Worm (Caenorhabditis elegans) whole organism, L4 larva: ENCODE results near the gene nhr-272.

Experiments used
- D1046.2 ChIP-seq: fragments of 200-800 bp; sonication (Bioruptor generic); IDR thresholded peaks from 2 replicates; pipeline ENCODE4 v1.3.6; 2022; ENCODE audit warnings: missing genetic modification characterization, missing compliant biosample characterization
- F37D6.2 ChIP-seq: sonication (generic microtip); optimal IDR thresholded peaks from 2 replicates; lab custom pipeline; 2016; ENCODE audit warnings: mild to moderate bottlenecking, missing genetic modification characterization, missing compliant biosample characterization
- R02D3.7 ChIP-seq: fragments of 150-350 bp; sonication (generic microtip); optimal IDR thresholded peaks from 3 replicates; lab custom pipeline; 2014; ENCODE audit warnings: missing biosample characterization, missing genetic modification characterization
- T26A8.4 ChIP-seq: fragments of 200-800 bp; sonication (Bioruptor generic); IDR thresholded peaks from 2 replicates; pipeline ENCODE4 v1.3.6; 2022; ENCODE audit warnings: missing genetic modification characterization, missing compliant biosample characterization
- Y48G9A.11 ChIP-seq: fragments of 200-800 bp; sonication (Bioruptor generic); IDR thresholded peaks from 2 replicates; pipeline ENCODE4 v1.3.6; 2022; ENCODE audit warnings: missing genetic modification reagents, missing genetic modification characterization, missing compliant biosample characterization
- ZK337.2 ChIP-seq: fragments of 200-800 bp; sonication (Bioruptor generic); IDR thresholded peaks from 2 replicates; pipeline ENCODE4 v1.3.6; 2022; ENCODE audit warnings: missing genetic modification reagents, missing genetic modification characterization, missing compliant biosample characterization
- arid-1 ChIP-seq: fragments of 200-800 bp; sonication (Bioruptor generic); conservative IDR thresholded peaks from 2 replicates; pipeline ENCODE4 v1.3.6; 2022; ENCODE audit warnings: missing genetic modification reagents, missing genetic modification characterization, missing compliant biosample characterization
- attf-4 ChIP-seq: sonication (generic microtip); optimal IDR thresholded peaks from 3 replicates; lab custom pipeline; 2017; ENCODE audit warnings: missing biosample characterization, missing genetic modification characterization
- ceh-62 ChIP-seq: sonication (generic microtip); optimal IDR thresholded peaks from 2 replicates; lab custom pipeline; 2017; ENCODE audit warnings: missing biosample characterization, missing genetic modification characterization
- ctbp-1 ChIP-seq: fragments of 200-800 bp; sonication (Bioruptor generic); IDR thresholded peaks from 2 replicates; pipeline ENCODE4 v1.3.6; 2022; ENCODE audit warnings: missing genetic modification reagents, missing genetic modification characterization, missing compliant biosample characterization
- daf-19 ChIP-seq: fragments of 200-800 bp; sonication (Bioruptor generic); conservative IDR thresholded peaks from 2 replicates; pipeline ENCODE4 v1.3.6; 2022; ENCODE audit warnings: missing genetic modification characterization, missing compliant biosample characterization
- dmd-6 ChIP-seq: fragments of 200-800 bp; sonication (Bioruptor generic); IDR thresholded peaks from 2 replicates; pipeline ENCODE4 v1.3.6; 2022; ENCODE audit warnings: missing genetic modification reagents, missing genetic modification characterization, missing compliant biosample characterization
- duxl-1 ChIP-seq: sonication (generic microtip); optimal IDR thresholded peaks from 2 replicates; lab custom pipeline; 2016; ENCODE audit warnings: mild to moderate bottlenecking, missing genetic modification characterization, moderate library complexity, missing compliant biosample characterization; ENCODE audit not compliant: poor library complexity
- dve-1 ChIP-seq: sonication (generic microtip); optimal IDR thresholded peaks from 2 replicates; lab custom pipeline; 2017; ENCODE audit warnings: antibody characterized with exemption, mild to moderate bottlenecking, missing genetic modification characterization, missing compliant biosample characterization; ENCODE audit not compliant: insufficient read depth
- egl-27 ChIP-seq: sonication (generic microtip); optimal IDR thresholded peaks from 3 replicates; lab custom pipeline; 2017; ENCODE audit warnings: missing biosample characterization, missing genetic modification reagents, missing genetic modification characterization
- fkh-10 ChIP-seq: fragments of 150-350 bp; optimal IDR thresholded peaks from 2 replicates; lab custom pipeline; 2014; ENCODE audit warnings: missing biosample characterization, missing genetic modification reagents, missing genetic modification characterization
- fos-1 ChIP-seq: fragments of 150-350 bp; optimal IDR thresholded peaks from 2 replicates; lab custom pipeline; 2014; ENCODE audit warnings: missing biosample characterization, missing genetic modification characterization
- hlh-11 ChIP-seq: fragments of 200-800 bp; sonication (Bioruptor generic); optimal IDR thresholded peaks from 2 replicates; lab custom pipeline; 2018; ENCODE audit warnings: mild to moderate bottlenecking, missing genetic modification characterization, missing compliant biosample characterization
- hlh-30 ChIP-seq: sonication (generic microtip); optimal IDR thresholded peaks from 2 replicates; lab custom pipeline; 2017; ENCODE audit warnings: antibody characterized with exemption, mild to moderate bottlenecking, missing genetic modification characterization, missing compliant biosample characterization; ENCODE audit not compliant: insufficient read depth
- jun-1 ChIP-seq: fragments of 150-350 bp; optimal IDR thresholded peaks from 2 replicates; lab custom pipeline; 2014; ENCODE audit warnings: missing biosample characterization, missing genetic modification reagents, missing genetic modification characterization
- lin-15B ChIP-seq: fragments of 150-350 bp; sonication (generic microtip); optimal IDR thresholded peaks from 3 replicates; lab custom pipeline; 2014; ENCODE audit warnings: missing biosample characterization, missing genetic modification characterization
- madf-5 ChIP-seq, 2 experiments: fragments of 200-800 bp; sonication (Bioruptor generic); IDR thresholded peaks; 2 replicates each; pipeline ENCODE4 v1.3.6; 2022; ENCODE audit warnings: missing compliant biosample characterization in 2 of 2, missing genetic modification characterization in 2 of 2
- madf-9 ChIP-seq: fragments of 200-800 bp; sonication (Bioruptor generic); conservative IDR thresholded peaks from 2 replicates; pipeline ENCODE4 v1.3.6; 2022; ENCODE audit warnings: missing genetic modification reagents, missing genetic modification characterization, missing compliant biosample characterization
- mdl-1 ChIP-seq, 2 experiments: fragments of 150-350 bp in 1 of 2; sonication (generic microtip) in 1 of 2; optimal IDR thresholded peaks; 2 replicates each; lab custom pipeline; 2014 to 2017; ENCODE audit warnings: missing biosample characterization in 2 of 2, missing genetic modification characterization in 2 of 2
- mep-1 ChIP-seq: fragments of 150-350 bp; sonication (generic microtip); optimal IDR thresholded peaks from 3 replicates; lab custom pipeline; 2014; ENCODE audit warnings: missing biosample characterization, missing genetic modification characterization
- mxl-2 ChIP-seq: fragments of 200-800 bp; sonication (Bioruptor generic); conservative IDR thresholded peaks from 2 replicates; pipeline ENCODE4 v1.3.6; 2022; ENCODE audit warnings: missing genetic modification reagents, missing genetic modification characterization, missing compliant biosample characterization
- mxl-3 ChIP-seq: fragments of 200-800 bp; sonication (Bioruptor generic); optimal IDR thresholded peaks from 2 replicates; lab custom pipeline; 2018; ENCODE audit warnings: mild to moderate bottlenecking, missing genetic modification characterization, missing compliant biosample characterization
- nhr-10 ChIP-seq: fragments of 150-350 bp; optimal IDR thresholded peaks from 2 replicates; lab custom pipeline; 2014; ENCODE audit warnings: missing biosample characterization, missing genetic modification characterization
- nhr-102 ChIP-seq: sonication (generic microtip); optimal IDR thresholded peaks from 2 replicates; lab custom pipeline; 2016; ENCODE audit warnings: mild to moderate bottlenecking, missing genetic modification characterization, moderate library complexity, missing compliant biosample characterization
- nhr-11 ChIP-seq: fragments of 150-350 bp; optimal IDR thresholded peaks from 2 replicates; lab custom pipeline; 2014; ENCODE audit warnings: missing biosample characterization, missing genetic modification characterization
- nhr-111 ChIP-seq: fragments of 200-800 bp; sonication (Bioruptor generic); optimal IDR thresholded peaks from 2 replicates; lab custom pipeline; 2018; ENCODE audit warnings: mild to moderate bottlenecking, missing genetic modification characterization, missing compliant biosample characterization
- nhr-25 ChIP-seq: sonication (generic microtip); optimal IDR thresholded peaks from 2 replicates; lab custom pipeline; 2017; ENCODE audit warnings: missing genetic modification characterization, mild to moderate bottlenecking, missing compliant biosample characterization, antibody characterized with exemption, moderate library complexity, borderline replicate concordance; ENCODE audit not compliant: insufficient read depth
- nhr-28 ChIP-seq: fragments of 150-350 bp; optimal IDR thresholded peaks from 2 replicates; lab custom pipeline; 2014; ENCODE audit warnings: missing biosample characterization, missing genetic modification characterization
- nhr-41 ChIP-seq: fragments of 200-800 bp; sonication (Bioruptor generic); IDR thresholded peaks from 2 replicates; pipeline ENCODE4 v1.3.6; 2022; ENCODE audit warnings: missing genetic modification reagents, missing genetic modification characterization, missing compliant biosample characterization
- nhr-48 ChIP-seq: sonication (generic microtip); optimal IDR thresholded peaks from 2 replicates; lab custom pipeline; 2016; ENCODE audit warnings: mild to moderate bottlenecking, missing genetic modification characterization, missing compliant biosample characterization
- nhr-6 ChIP-seq: fragments of 150-350 bp; optimal IDR thresholded peaks from 2 replicates; lab custom pipeline; 2014; ENCODE audit warnings: missing biosample characterization, missing genetic modification characterization
- nhr-77 ChIP-seq: fragments of 150-350 bp; optimal IDR thresholded peaks from 2 replicates; lab custom pipeline; 2014; ENCODE audit warnings: missing biosample characterization, missing genetic modification characterization
- pha-4 ChIP-seq, 2 experiments: fragments of 150-350 bp in 1 of 2; fragments of 200-800 bp in 1 of 2; sonication (Bioruptor generic) in 1 of 2; IDR thresholded peaks in 1 of 2; optimal IDR thresholded peaks in 1 of 2; 2 replicates each; pipeline versions ENCODE4 v1.3.6 to Lab custom; 2014 to 2022; ENCODE audit warnings: missing genetic modification characterization in 2 of 2, missing genetic modification reagents in 2 of 2, missing biosample characterization in 1 of 2, missing compliant biosample characterization in 1 of 2
- php-3 ChIP-seq: fragments of 200-800 bp; sonication (Bioruptor generic); IDR thresholded peaks from 2 replicates; pipeline ENCODE4 v1.3.6; 2022; ENCODE audit warnings: missing genetic modification reagents, missing genetic modification characterization, missing compliant biosample characterization
- rbr-2 ChIP-seq: sonication (generic microtip); optimal IDR thresholded peaks from 2 replicates; lab custom pipeline; 2016; ENCODE audit warnings: missing genotype, missing genetic modification characterization, missing compliant biosample characterization
- saeg-2 ChIP-seq: fragments of 200-800 bp; sonication (Bioruptor generic); IDR thresholded peaks from 2 replicates; pipeline ENCODE4 v1.3.6; 2022; ENCODE audit warnings: missing genetic modification reagents, missing genetic modification characterization, missing compliant biosample characterization
- snpc-1.2 ChIP-seq: fragments of 200-800 bp; sonication (Bioruptor generic); IDR thresholded peaks from 2 replicates; pipeline ENCODE4 v1.3.6; 2022; ENCODE audit warnings: missing genetic modification reagents, missing genetic modification characterization, missing compliant biosample characterization
- snpc-4 ChIP-seq: fragments of 150-350 bp; optimal IDR thresholded peaks from 2 replicates; lab custom pipeline; 2014; ENCODE audit warnings: missing biosample characterization, missing genetic modification characterization
- spr-1 ChIP-seq: sonication (generic microtip); optimal IDR thresholded peaks from 2 replicates; lab custom pipeline; 2016; ENCODE audit warnings: mild to moderate bottlenecking, missing genetic modification characterization, missing compliant biosample characterization
- tag-97 ChIP-seq: fragments of 200-800 bp; sonication (Bioruptor generic); IDR thresholded peaks from 2 replicates; pipeline ENCODE4 v1.3.6; 2022; ENCODE audit warnings: missing genetic modification characterization, missing compliant biosample characterization
- unc-130 ChIP-seq: sonication (generic microtip); optimal IDR thresholded peaks from 2 replicates; lab custom pipeline; 2016; ENCODE audit warnings: missing genetic modification reagents, missing genetic modification characterization, missing compliant biosample characterization
- unc-62 ChIP-seq, 3 experiments: fragments of 150-350 bp in 1 of 3; sonication (generic microtip); optimal IDR thresholded peaks in 2 of 3; peaks in 1 of 3; 1 replicate in 1 of 3; 2 replicates in 2 of 3; lab custom pipeline; 2014 to 2017; ENCODE audit warnings: missing biosample characterization in 3 of 3, missing genetic modification characterization in 3 of 3, missing genetic modification reagents in 3 of 3, missing genotype in 1 of 3
- zag-1 ChIP-seq: fragments of 150-350 bp; optimal IDR thresholded peaks from 2 replicates; lab custom pipeline; 2014; ENCODE audit warnings: missing biosample characterization, missing genetic modification characterization
- ztf-11 ChIP-seq: fragments of 150-350 bp; optimal IDR thresholded peaks from 2 replicates; lab custom pipeline; 2014; ENCODE audit warnings: missing biosample characterization, missing genetic modification characterization
- ztf-7 ChIP-seq: fragments of 150-350 bp; optimal IDR thresholded peaks from 2 replicates; lab custom pipeline; 2014; ENCODE audit warnings: missing biosample characterization, missing genetic modification characterization

Gene nhr-272

DNA sequence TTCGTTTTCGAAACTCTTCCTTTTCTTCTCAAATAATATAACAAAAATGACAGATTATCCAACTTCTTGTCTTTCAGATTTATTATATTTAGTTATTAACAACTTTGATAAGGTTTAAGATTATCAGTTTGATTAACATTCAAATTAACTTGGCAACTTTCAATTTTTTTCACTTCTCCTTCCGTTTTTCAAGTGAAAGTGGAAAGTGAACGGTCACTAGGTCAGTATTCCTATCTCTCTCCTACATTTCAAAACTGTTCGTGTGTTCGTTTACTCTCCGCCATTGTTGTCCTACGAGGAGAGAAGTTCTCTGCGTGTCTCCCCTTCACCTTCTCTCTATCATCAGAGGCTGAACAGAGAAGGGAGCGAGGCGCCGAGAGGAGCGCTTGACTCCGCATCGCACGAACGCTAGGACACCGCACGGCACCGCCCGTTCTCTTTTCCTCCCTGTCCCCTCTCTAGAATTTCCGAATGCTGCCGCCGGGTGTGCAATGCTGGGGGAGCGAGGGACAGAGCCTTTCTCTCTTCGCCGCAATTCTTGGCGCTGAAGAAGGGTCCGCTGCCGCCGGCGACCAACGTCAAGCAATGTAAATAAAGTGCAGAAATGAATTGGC lies 48.1 kb downstream of the nhr-272 start:
- TF ChIP-seq F37D6.2 (tag; lab: Kevin White, UChicago) (peak; percentile 32), mep-1 (tag; lab: Kevin White, UChicago) (peak; percentile 62), nhr-6 (tag; lab: Kevin White, UChicago) (no peak), nhr-77 (no peak), php-3 (GFP tag; lab: Robert Waterston, UW) (peak; percentile 40; the same call in 1 of the 2 replicates), madf-5 (GFP tag; IDR thresholded peaks at IDR 0.05; lab: Robert Waterston, UW) (no peak), D1046.2 (no peak), hlh-30 (tag; lab: Kevin White, UChicago) (peak; percentile 51), T26A8.4 (GFP tag; lab: Robert Waterston, UW) (peak; percentile 59), lin-15B (tag; lab: Kevin White, UChicago) (no peak), attf-4 (tag; lab: Kevin White, UChicago) (no peak), pha-4 (GFP tag; IDR thresholded peaks at IDR 0.05; lab: Robert Waterston, UW) (peak; percentile 40; the same call in 1 of the 2 replicates), pha-4 (tag; optimal IDR thresholded peaks at IDR 0.05; lab: Kevin White, UChicago) (peak; percentile 20), nhr-41 (GFP tag; lab: Robert Waterston, UW) (no peak), nhr-11 (tag; lab: Kevin White, UChicago) (no peak), fos-1 (tag; lab: Kevin White, UChicago) (no peak), rbr-2 (tag; lab: Kevin White, UChicago) (peak; percentile 71), dve-1 (tag; lab: Kevin White, UChicago) (peak; percentile 42), ZK337.2 (GFP tag; lab: Robert Waterston, UW) (no peak), mxl-2 (no peak), nhr-111 (no peak), ztf-7 (tag; lab: Kevin White, UChicago) (no peak), spr-1 (peak; percentile 36), fkh-10 (no peak), duxl-1 (tag; lab: Kevin White, UChicago) (peak; percentile 37), tag-97 (GFP tag; lab: Robert Waterston, UW) (no peak), saeg-2 (GFP tag; lab: Robert Waterston, UW) (no peak), snpc-4 (tag; lab: Kevin White, UChicago) (no peak), ctbp-1 (GFP tag; lab: Robert Waterston, UW) (0 out of 2 replicates have a peak, but pooled peaks have one; percentile 42), nhr-25 (no peak), Y48G9A.11 (GFP tag; lab: Robert Waterston, UW) (no peak), nhr-102 (no peak), unc-130 (GFP tag; lab: Kevin White, UChicago) (no peak), hlh-11 (tag; lab: Kevin White, UChicago) (peak; percentile 84), madf-9 (GFP tag; lab: Robert Waterston, UW) (peak; percentile 95), jun-1 (no peak), dmd-6 (GFP tag; lab: Robert Waterston, UW) (no peak; the same call in 1 of the 2 replicates), egl-27 (tag; lab: Kevin White, UChicago) (no peak), nhr-10 (no peak), mdl-1 (tag; optimal IDR thresholded peaks at IDR 0.05; lab: Kevin White, UChicago) (peak; percentile 28 to 36), snpc-1.2 (GFP tag; lab: Robert Waterston, UW) (no peak), R02D3.7 (no peak), daf-19 (GFP tag; lab: Robert Waterston, UW) (no peak), unc-62 (GFP tag; optimal IDR thresholded peaks at IDR 0.05 in 1 of 2; lab: Kevin White, UChicago) (no peak), unc-62 (tag; optimal IDR thresholded peaks at IDR 0.05; lab: Kevin White, UChicago) (no peak), ceh-62 (tag; lab: Kevin White, UChicago) (no peak), ztf-11 (tag; lab: Kevin White, UChicago) (no peak), nhr-28 (tag; lab: Kevin White, UChicago) (peak; percentile 19), nhr-48 (tag; lab: Kevin White, UChicago) (peak; percentile 44), mxl-3 (GFP tag; lab: Kevin White, UChicago) (peak; percentile 56), arid-1 (GFP tag; lab: Robert Waterston, UW) (no peak), zag-1 (tag; lab: Kevin White, UChicago) (no peak)
